Fruit fly (Drosophila melanogaster) whole organism, embryonic: ENCODE data around the gene r2d2.

Experiments used
- CG10366 ChIP-seq: fragments of 200-800 bp; sonication (Bioruptor generic); IDR thresholded peaks from 2 replicates; pipeline ENCODE4 v1.3.6; 2022; ENCODE audit warnings: missing biosample characterization, missing genetic modification characterization
- CG10431 ChIP-seq: fragments of 200-800 bp; sonication (Bioruptor generic); optimal IDR thresholded peaks from 3 replicates; lab custom pipeline; 2018; ENCODE audit warnings: missing biosample characterization, mild to moderate bottlenecking, missing genetic modification characterization
- CG10543 ChIP-seq: fragments of 200-800 bp; sonication (Bioruptor generic); optimal IDR thresholded peaks from 3 replicates; lab custom pipeline; 2017; ENCODE audit warnings: missing biosample characterization, mild to moderate bottlenecking, missing genetic modification characterization, moderate library complexity
- CG11456 ChIP-seq: fragments of 200-800 bp; sonication (Bioruptor generic); IDR thresholded peaks from 3 replicates; pipeline ENCODE4 v1.3.6; 2022; ENCODE audit warnings: missing biosample characterization, missing genetic modification characterization
- CG11504 ChIP-seq: fragments of 200-800 bp; sonication (Bioruptor generic); optimal IDR thresholded peaks from 3 replicates; lab custom pipeline; 2019; ENCODE audit warnings: missing biosample characterization, mild to moderate bottlenecking, missing genetic modification characterization, moderate library complexity
- CG11696 ChIP-seq: fragments of 200-800 bp; sonication (Bioruptor generic); IDR thresholded peaks from 2 replicates; pipeline ENCODE4 v1.3.6; 2022; ENCODE audit warnings: missing biosample characterization, missing genetic modification characterization
- CG15073 ChIP-seq: fragments of 200-800 bp; sonication (Bioruptor generic); optimal IDR thresholded peaks from 2 replicates; lab custom pipeline; 2016; ENCODE audit warnings: missing biosample characterization, missing genetic modification characterization
- CG17359 ChIP-seq: fragments of 200-800 bp; sonication (Bioruptor generic); optimal IDR thresholded peaks from 3 replicates; lab custom pipeline; 2018; ENCODE audit warnings: missing biosample characterization, mild to moderate bottlenecking, missing genetic modification characterization, moderate library complexity
- CG17568 ChIP-seq: fragments of 200-800 bp; sonication (Bioruptor generic); optimal IDR thresholded peaks from 2 replicates; lab custom pipeline; 2018; ENCODE audit warnings: missing biosample characterization, mild to moderate bottlenecking, missing genetic modification characterization, moderate library complexity
- CG2202 ChIP-seq: fragments of 200-800 bp; sonication (Bioruptor generic); optimal IDR thresholded peaks from 2 replicates; lab custom pipeline; 2018; ENCODE audit warnings: missing biosample characterization, mild to moderate bottlenecking, missing genetic modification characterization
- CG31441 ChIP-seq: fragments of 200-800 bp; sonication (Bioruptor generic); IDR thresholded peaks from 2 replicates; pipeline ENCODE4 v1.3.6; 2022; ENCODE audit warnings: missing biosample characterization, missing genetic modification characterization
- CG32767 ChIP-seq: fragments of 200-800 bp; sonication (Bioruptor generic); IDR thresholded peaks from 2 replicates; pipeline ENCODE4 v1.3.6; 2022; ENCODE audit warnings: missing biosample characterization, missing genetic modification characterization
- CG3407 ChIP-seq: fragments of 200-800 bp; sonication (Bioruptor generic); optimal IDR thresholded peaks from 2 replicates; lab custom pipeline; 2018; ENCODE audit warnings: missing biosample characterization, mild to moderate bottlenecking, missing genetic modification characterization
- CG6175 ChIP-seq: fragments of 200-800 bp; sonication (Bioruptor generic); IDR thresholded peaks from 3 replicates; pipeline ENCODE4 v1.3.6; 2022; ENCODE audit warnings: missing biosample characterization, missing genetic modification characterization
- CG7928 ChIP-seq: fragments of 200-800 bp; sonication (Bioruptor generic); optimal IDR thresholded peaks from 2 replicates; lab custom pipeline; 2017; ENCODE audit warnings: missing biosample characterization, mild to moderate bottlenecking, missing genetic modification characterization
- CG8281 ChIP-seq: fragments of 200-800 bp; sonication (Bioruptor generic); optimal IDR thresholded peaks from 2 replicates; lab custom pipeline; 2018; ENCODE audit warnings: missing biosample characterization, mild to moderate bottlenecking, missing genetic modification characterization, moderate library complexity
- CG9932 ChIP-seq: fragments of 200-800 bp; sonication (Bioruptor generic); IDR thresholded peaks from 2 replicates; pipeline ENCODE4 v1.3.6; 2022; ENCODE audit warnings: missing biosample characterization, missing genetic modification characterization
- CTCF ChIP-seq: fragments of 200-800 bp; sonication (Bioruptor generic); optimal IDR thresholded peaks from 2 replicates; lab custom pipeline; 2017; ENCODE audit warnings: missing biosample characterization, mild to moderate bottlenecking, missing genetic modification characterization, moderate library complexity
- CoRest ChIP-seq: fragments of 200-800 bp; sonication (Bioruptor generic); optimal IDR thresholded peaks from 3 replicates; lab custom pipeline; 2018; ENCODE audit warnings: missing biosample characterization, mild to moderate bottlenecking, missing genetic modification characterization, moderate library complexity
- D19A ChIP-seq: fragments of 200-800 bp; optimal IDR thresholded peaks from 3 replicates; lab custom pipeline; 2019; ENCODE audit warnings: missing biosample characterization, mild to moderate bottlenecking, missing genetic modification characterization, moderate library complexity
- Eip74EF ChIP-seq, 2 experiments: fragments of 200-800 bp in 1 of 2; fragments of >200 bp in 1 of 2; sonication (Bioruptor generic) in 1 of 2; optimal IDR thresholded peaks; 2 replicates each; lab custom pipeline; 2017 to 2019; ENCODE audit warnings: missing biosample characterization in 2 of 2, missing genetic modification characterization in 2 of 2, mild to moderate bottlenecking in 1 of 2, moderate library complexity in 1 of 2
- Gsc ChIP-seq: fragments of 200-800 bp; sonication (Bioruptor generic); IDR thresholded peaks from 2 replicates; pipeline ENCODE4 v1.3.6; 2022; ENCODE audit warnings: missing biosample characterization, missing genetic modification characterization
- H15 ChIP-seq: fragments of 200-800 bp; sonication (Bioruptor generic); IDR thresholded peaks from 3 replicates; pipeline ENCODE4 v1.3.6; 2022; ENCODE audit warnings: missing biosample characterization, missing genetic modification characterization
- HLH54F ChIP-seq: fragments of 200-800 bp; sonication (Bioruptor generic); optimal IDR thresholded peaks from 3 replicates; lab custom pipeline; 2016; ENCODE audit warnings: missing biosample characterization, missing genetic modification characterization
- HmgZ ChIP-seq: fragments of 200-800 bp; sonication (Bioruptor generic); optimal IDR thresholded peaks from 2 replicates; lab custom pipeline; 2018; ENCODE audit warnings: missing biosample characterization, mild to moderate bottlenecking, missing genetic modification characterization
- Hsf ChIP-seq: fragments of 200-800 bp; sonication (Bioruptor generic); optimal IDR thresholded peaks from 3 replicates; lab custom pipeline; 2016; ENCODE audit warnings: missing biosample characterization, missing genetic modification characterization
- Max ChIP-seq: fragments of 200-800 bp; sonication (Bioruptor generic); optimal IDR thresholded peaks from 2 replicates; lab custom pipeline; 2016; ENCODE audit warnings: missing biosample characterization, mild to moderate bottlenecking, missing genetic modification characterization
- NfI ChIP-seq: fragments of 200-800 bp; sonication (Bioruptor generic); optimal IDR thresholded peaks from 3 replicates; lab custom pipeline; 2018; ENCODE audit warnings: missing biosample characterization, mild to moderate bottlenecking, missing genetic modification characterization, moderate library complexity
- Oaz ChIP-seq: fragments of 200-800 bp; sonication (Bioruptor generic); IDR thresholded peaks from 2 replicates; pipeline ENCODE4 v1.3.6; 2022; ENCODE audit warnings: missing biosample characterization, missing genetic modification characterization
- Side ChIP-seq: fragments of 200-800 bp; sonication (Bioruptor generic); optimal IDR thresholded peaks from 2 replicates; lab custom pipeline; 2016; ENCODE audit warnings: missing biosample characterization, missing genetic modification characterization
- ab ChIP-seq: fragments of 200-800 bp; sonication (Bioruptor generic); optimal IDR thresholded peaks from 2 replicates; lab custom pipeline; 2016; ENCODE audit warnings: missing biosample characterization, missing genetic modification characterization
- bigmax ChIP-seq: fragments of 200-800 bp; sonication (Bioruptor generic); optimal IDR thresholded peaks from 2 replicates; lab custom pipeline; 2018; ENCODE audit warnings: missing biosample characterization, mild to moderate bottlenecking, missing genetic modification characterization
- danr ChIP-seq: fragments of 200-800 bp; sonication (Bioruptor generic); IDR thresholded peaks from 2 replicates; pipeline ENCODE4 v1.3.6; 2022; ENCODE audit warnings: missing biosample characterization, missing genetic modification characterization
- eyg ChIP-seq: fragments of 200-800 bp; sonication (Bioruptor generic); optimal IDR thresholded peaks from 3 replicates; lab custom pipeline; 2016; ENCODE audit warnings: missing biosample characterization, missing genetic modification characterization
- fd96Cb ChIP-seq: fragments of 200-800 bp; sonication (Bioruptor generic); optimal IDR thresholded peaks from 2 replicates; lab custom pipeline; 2018; ENCODE audit warnings: missing biosample characterization, mild to moderate bottlenecking, missing genetic modification characterization, moderate library complexity
- grn ChIP-seq: fragments of 200-800 bp; sonication (Bioruptor generic); optimal IDR thresholded peaks from 3 replicates; lab custom pipeline; 2017; ENCODE audit warnings: missing biosample characterization, missing genetic modification characterization
- jing ChIP-seq: fragments of 200-800 bp; sonication (Bioruptor generic); optimal IDR thresholded peaks from 2 replicates; lab custom pipeline; 2018; ENCODE audit warnings: missing biosample characterization, mild to moderate bottlenecking, missing genetic modification characterization
- lab ChIP-seq: fragments of 200-800 bp; sonication (Bioruptor generic); optimal IDR thresholded peaks from 3 replicates; lab custom pipeline; 2017; ENCODE audit warnings: missing biosample characterization, missing genetic modification characterization, mild to moderate bottlenecking, moderate library complexity, missing genetic modification reagents
- lbe ChIP-seq: fragments of 200-800 bp; sonication (Bioruptor generic); optimal IDR thresholded peaks from 2 replicates; lab custom pipeline; 2016; ENCODE audit warnings: missing biosample characterization, mild to moderate bottlenecking, missing genetic modification characterization
- lola ChIP-seq, 3 experiments: fragments of >200 bp in 2 of 3; fragments of 200-800 bp in 1 of 3; sonication (Bioruptor generic) in 1 of 3; optimal IDR thresholded peaks; 2 replicates each; lab custom pipeline; 2017 to 2019; ENCODE audit warnings: missing biosample characterization in 3 of 3, missing genetic modification characterization in 3 of 3, mild to moderate bottlenecking in 1 of 3, moderate library complexity in 1 of 3
- mam ChIP-seq: fragments of 200-800 bp; sonication (Bioruptor generic); optimal IDR thresholded peaks from 3 replicates; lab custom pipeline; 2016; ENCODE audit warnings: missing biosample characterization, missing genetic modification characterization
- nerfin-2 ChIP-seq: fragments of 200-800 bp; sonication (Bioruptor generic); IDR thresholded peaks from 2 replicates; pipeline ENCODE4 v1.3.6; 2022; ENCODE audit warnings: missing biosample characterization, missing genetic modification characterization; ENCODE audit not compliant: partially characterized antibody
- nmo ChIP-seq: fragments of 200-800 bp; sonication (Bioruptor generic); optimal IDR thresholded peaks from 2 replicates; lab custom pipeline; 2018; ENCODE audit warnings: missing biosample characterization, mild to moderate bottlenecking, missing genetic modification characterization, moderate library complexity
- p53 ChIP-seq: fragments of 200-800 bp; sonication (Bioruptor generic); optimal IDR thresholded peaks from 2 replicates; lab custom pipeline; 2016; ENCODE audit warnings: missing biosample characterization, missing genetic modification characterization
- pho ChIP-seq: fragments of 200-800 bp; sonication (Bioruptor generic); optimal IDR thresholded peaks from 2 replicates; lab custom pipeline; 2016; ENCODE audit warnings: missing biosample characterization, missing genetic modification characterization
- sisA ChIP-seq: fragments of 200-800 bp; sonication (Bioruptor generic); IDR thresholded peaks from 2 replicates; pipeline ENCODE4 v1.3.6; 2022; ENCODE audit warnings: missing biosample characterization, missing genetic modification characterization
- sob ChIP-seq: fragments of 200-800 bp; sonication (Bioruptor generic); IDR thresholded peaks from 2 replicates; pipeline ENCODE4 v1.3.6; 2022; ENCODE audit warnings: missing biosample characterization, missing genetic modification characterization
- ssp ChIP-seq: fragments of 200-800 bp; sonication (Bioruptor generic); IDR thresholded peaks from 2 replicates; pipeline ENCODE4 v1.3.6; 2022; ENCODE audit warnings: missing biosample characterization, missing genetic modification characterization
- tio ChIP-seq: fragments of 200-800 bp; sonication (Bioruptor generic); optimal IDR thresholded peaks from 2 replicates; lab custom pipeline; 2017; ENCODE audit warnings: missing biosample characterization, missing genetic modification characterization, inconsistent platforms
- usp ChIP-seq: fragments of >200 bp; optimal IDR thresholded peaks from 2 replicates; lab custom pipeline; 2017; ENCODE audit warnings: missing biosample characterization, missing genetic modification characterization
- zfh1 ChIP-seq: fragments of 200-800 bp; sonication (Bioruptor generic); IDR thresholded peaks from 3 replicates; pipeline ENCODE4 v1.3.6; 2022; ENCODE audit warnings: missing biosample characterization, missing genetic modification characterization

The r2d2 gene

DNA sequence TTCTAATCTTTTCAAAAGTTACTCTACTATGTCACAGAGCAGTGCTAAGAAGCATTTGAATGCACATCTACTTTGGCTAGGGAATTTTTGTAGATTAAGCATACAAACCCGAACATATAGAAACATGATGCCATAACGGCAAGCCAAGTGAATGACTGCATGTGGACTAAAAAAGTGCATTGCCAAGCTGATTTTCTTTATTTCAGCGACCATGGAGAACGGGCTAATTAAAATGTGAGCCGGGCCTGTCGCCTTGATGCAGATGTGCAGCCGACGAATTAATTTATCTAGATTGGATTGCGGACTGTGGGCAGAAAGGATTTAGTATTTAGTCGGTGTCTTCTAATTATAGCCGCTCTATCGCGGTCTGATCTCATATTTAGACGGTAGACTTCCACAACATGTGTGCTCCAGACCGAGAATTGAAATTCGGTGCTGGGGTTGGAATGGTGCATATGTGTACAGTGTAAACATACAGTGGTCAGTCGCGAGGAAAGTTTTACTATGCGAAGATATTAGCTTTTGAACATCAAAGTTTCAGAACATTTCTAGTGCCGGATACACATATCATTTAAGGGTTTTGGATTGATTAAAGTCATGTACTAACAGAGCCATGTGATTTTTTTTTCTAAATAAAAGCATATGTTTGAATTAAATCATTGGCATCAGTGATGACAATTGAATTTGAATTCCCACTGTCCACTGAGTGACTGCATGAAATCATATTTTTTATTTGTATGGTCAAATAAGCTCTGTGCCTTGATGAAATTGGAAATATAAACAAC lies 12.8 kb downstream of the r2d2 start (continued):
- TF ChIP-seq pho (GFP tag; lab: Kevin White, UChicago) (no peak), ssp (GFP tag; lab: Robert Waterston, UW) (no peak), danr (GFP tag; lab: Robert Waterston, UW) (no peak), zfh1 (no peak), lbe (no peak), CG8281 (tag; lab: Kevin White, UChicago) (no peak), Max (GFP tag; lab: Kevin White, UChicago) (no peak), mam (no peak), CG11456 (GFP tag; lab: Robert Waterston, UW) (no peak), CG31441 (GFP tag; lab: Robert Waterston, UW) (0 out of 2 replicates have a peak, but pooled peaks have one; percentile 10), eyg (GFP tag; lab: Kevin White, UChicago) (no peak), CG17568 (GFP tag; lab: Kevin White, UChicago) (no peak), D19A (no peak), Hsf (GFP tag; lab: Kevin White, UChicago) (peak; percentile 6), CG15073 (GFP tag; lab: Kevin White, UChicago) (no peak), CG11696 (GFP tag; lab: Robert Waterston, UW) (no peak), CG11504 (tag; lab: Kevin White, UChicago) (peak; percentile 62), CTCF (GFP tag; lab: Kevin White, UChicago) (no peak), fd96Cb (tag; lab: Kevin White, UChicago) (no peak), CG3407 (no peak), CG2202 (tag; lab: Kevin White, UChicago) (no peak), CG10543 (no peak), usp (GFP tag; lab: Kevin White, UChicago) (no peak), ab (no peak), HLH54F (GFP tag; lab: Kevin White, UChicago) (no peak), CG7928 (GFP tag; lab: Kevin White, UChicago) (no peak), lola (GFP tag; optimal IDR thresholded peaks at IDR 0.05; lab: Kevin White, UChicago) (peak in 1 of 3 experiments; percentile 9), bigmax (GFP tag; lab: Kevin White, UChicago) (no peak), sob (GFP tag; lab: Robert Waterston, UW) (no peak), lab (GFP tag; lab: Kevin White, UChicago) (no peak), CoRest (tag; lab: Kevin White, UChicago) (no peak), grn (no peak), tio (GFP tag; lab: Kevin White, UChicago) (no peak), nmo (GFP tag; lab: Kevin White, UChicago) (peak; percentile 1), CG10431 (GFP tag; lab: Kevin White, UChicago) (no peak), jing (GFP tag; lab: Kevin White, UChicago) (no peak), Oaz (GFP tag; lab: Robert Waterston, UW) (no peak), HmgZ (tag; lab: Kevin White, UChicago) (no peak), CG9932 (GFP tag; lab: Robert Waterston, UW) (no peak), CG10366 (GFP tag; lab: Robert Waterston, UW) (no peak), nerfin-2 (no peak), CG32767 (no peak), Side (GFP tag; lab: Kevin White, UChicago) (no peak), Gsc (GFP tag; lab: Robert Waterston, UW) (no peak), CG17359 (tag; lab: Kevin White, UChicago) (no peak), Eip74EF (GFP tag; optimal IDR thresholded peaks at IDR 0.05; lab: Kevin White, UChicago) (no peak), sisA (GFP tag; lab: Robert Waterston, UW) (no peak), NfI (GFP tag; lab: Kevin White, UChicago) (no peak), CG6175 (GFP tag; lab: Robert Waterston, UW) (no peak), H15 (GFP tag; lab: Robert Waterston, UW) (no peak), p53 (GFP tag; lab: Kevin White, UChicago) (no peak)
